Fruit fly (Drosophila melanogaster) whole organism, prepupa: ENCODE results near the gene CG5909.

ENCODE experiments used
- Blimp-1 ChIP-seq: fragments of 200-800 bp; sonication (Bioruptor generic); optimal IDR thresholded peaks from 3 replicates; lab custom pipeline; 2017; ENCODE audit warnings: missing biosample characterization, missing genetic modification characterization, mild to moderate bottlenecking, moderate library complexity, missing genetic modification reagents
- CG10631 ChIP-seq: fragments of 200-800 bp; sonication (Bioruptor generic); optimal IDR thresholded peaks from 2 replicates; lab custom pipeline; 2016; ENCODE audit warnings: missing biosample characterization, missing genetic modification characterization
- CG10669 ChIP-seq: fragments of 200-800 bp; sonication (Bioruptor generic); optimal IDR thresholded peaks from 3 replicates; lab custom pipeline; 2018; ENCODE audit warnings: missing biosample characterization, mild to moderate bottlenecking, missing genetic modification characterization, moderate library complexity
- CG11294 ChIP-seq: fragments of 200-800 bp; sonication (Bioruptor generic); IDR thresholded peaks from 2 replicates; pipeline ENCODE4 v1.3.6; 2022; ENCODE audit warnings: missing biosample characterization, missing genetic modification characterization
- CG11762 ChIP-seq: fragments of 200-800 bp; sonication (Bioruptor generic); optimal IDR thresholded peaks from 3 replicates; lab custom pipeline; 2016; ENCODE audit warnings: missing biosample characterization, missing genetic modification characterization; ENCODE audit not compliant: insufficient read depth
- CG11902 ChIP-seq: fragments of 200-800 bp; sonication (Bioruptor generic); optimal IDR thresholded peaks from 3 replicates; lab custom pipeline; 2016; ENCODE audit warnings: missing biosample characterization, missing genetic modification characterization
- CG1621 ChIP-seq: fragments of 200-800 bp; sonication (Bioruptor generic); optimal IDR thresholded peaks from 3 replicates; lab custom pipeline; 2018; ENCODE audit warnings: missing biosample characterization, mild to moderate bottlenecking, missing genetic modification characterization
- CG3032 ChIP-seq: fragments of 200-800 bp; optimal IDR thresholded peaks from 2 replicates; lab custom pipeline; 2019; ENCODE audit warnings: missing biosample characterization, mild to moderate bottlenecking, missing genetic modification characterization, moderate library complexity
- CG31627 ChIP-seq: fragments of 200-800 bp; sonication (Bioruptor generic); optimal IDR thresholded peaks from 3 replicates; lab custom pipeline; 2016; ENCODE audit warnings: missing biosample characterization, missing genetic modification characterization
- CG32006 ChIP-seq: fragments of 200-800 bp; sonication (Bioruptor generic); optimal IDR thresholded peaks from 3 replicates; lab custom pipeline; 2017; ENCODE audit warnings: missing biosample characterization, mild to moderate bottlenecking, missing genetic modification characterization
- CG3919 ChIP-seq: fragments of 200-800 bp; sonication (Bioruptor generic); optimal IDR thresholded peaks from 3 replicates; lab custom pipeline; 2016; ENCODE audit warnings: missing biosample characterization, missing genetic modification characterization
- CG6163 ChIP-seq: fragments of 200-800 bp; sonication (Bioruptor generic); IDR thresholded peaks from 3 replicates; pipeline ENCODE4 v1.3.6; 2022; ENCODE audit warnings: missing biosample characterization, missing genetic modification characterization
- CG6792 ChIP-seq: fragments of 200-800 bp; sonication (Bioruptor generic); optimal IDR thresholded peaks from 3 replicates; lab custom pipeline; 2016; ENCODE audit warnings: missing biosample characterization, missing genetic modification characterization
- CG6808 ChIP-seq: fragments of 200-800 bp; sonication (Bioruptor generic); optimal IDR thresholded peaks from 3 replicates; lab custom pipeline; 2017; ENCODE audit warnings: missing biosample characterization, missing genetic modification characterization, mild to moderate bottlenecking, moderate library complexity, missing genetic modification reagents
- CG6854 ChIP-seq: fragments of 200-800 bp; sonication (Bioruptor generic); optimal IDR thresholded peaks from 2 replicates; lab custom pipeline; 2017; ENCODE audit warnings: missing biosample characterization, mild to moderate bottlenecking, missing genetic modification characterization
- CG7368 ChIP-seq: fragments of 200-800 bp; sonication (Bioruptor generic); optimal IDR thresholded peaks from 3 replicates; lab custom pipeline; 2016; ENCODE audit warnings: missing biosample characterization, missing genetic modification characterization
- CG8119 ChIP-seq: fragments of 200-800 bp; sonication (Bioruptor generic); IDR thresholded peaks from 3 replicates; pipeline ENCODE4 v1.3.6; 2022; ENCODE audit warnings: missing biosample characterization, missing genetic modification characterization
- CG8319 ChIP-seq: fragments of 200-800 bp; sonication (Bioruptor generic); optimal IDR thresholded peaks from 3 replicates; lab custom pipeline; 2016; ENCODE audit warnings: missing biosample characterization, missing genetic modification characterization
- CG8632 ChIP-seq: fragments of 200-800 bp; sonication (Bioruptor generic); optimal IDR thresholded peaks from 3 replicates; lab custom pipeline; 2016; ENCODE audit warnings: missing biosample characterization, missing genetic modification characterization
- CG9139 ChIP-seq: fragments of 200-800 bp; sonication (Bioruptor generic); optimal IDR thresholded peaks from 3 replicates; lab custom pipeline; 2017; ENCODE audit warnings: missing biosample characterization, mild to moderate bottlenecking, missing genetic modification characterization
- Eip78C ChIP-seq: fragments of 200-800 bp; sonication (Bioruptor generic); peaks from one replicate; lab custom pipeline; 2016; ENCODE audit warnings: missing biosample characterization, missing genetic modification characterization
- Ets21C ChIP-seq: fragments of 200-800 bp; sonication (Bioruptor generic); optimal IDR thresholded peaks from 3 replicates; lab custom pipeline; 2016; ENCODE audit warnings: missing biosample characterization, missing genetic modification characterization
- Ets96B ChIP-seq: fragments of 200-800 bp; optimal IDR thresholded peaks from 2 replicates; lab custom pipeline; 2019; ENCODE audit warnings: missing biosample characterization, mild to moderate bottlenecking, missing genetic modification characterization, moderate library complexity
- Gug ChIP-seq: fragments of 200-800 bp; sonication (Bioruptor generic); IDR thresholded peaks from 2 replicates; pipeline ENCODE4 v1.3.6; 2022; ENCODE audit warnings: missing biosample characterization, missing genetic modification characterization
- Hr38 ChIP-seq: sonication (Bioruptor generic); optimal IDR thresholded peaks from 2 replicates; lab custom pipeline; 2016; ENCODE audit warnings: missing biosample characterization, missing genetic modification characterization
- Hr4 ChIP-seq: fragments of 200-800 bp; sonication (Bioruptor generic); optimal IDR thresholded peaks from 3 replicates; lab custom pipeline; 2016; ENCODE audit warnings: missing biosample characterization, missing genetic modification characterization
- Lpt ChIP-seq: fragments of 200-800 bp; sonication (Bioruptor generic); optimal IDR thresholded peaks from 3 replicates; lab custom pipeline; 2016; ENCODE audit warnings: missing biosample characterization, missing genetic modification characterization
- Smox ChIP-seq: fragments of 200-800 bp; sonication (Bioruptor generic); optimal IDR thresholded peaks from 3 replicates; lab custom pipeline; 2016; ENCODE audit warnings: missing biosample characterization, missing genetic modification characterization
- Sox14 ChIP-seq: fragments of 200-800 bp; sonication (Bioruptor generic); optimal IDR thresholded peaks from 3 replicates; lab custom pipeline; 2016; ENCODE audit warnings: missing biosample characterization, missing genetic modification characterization
- Sox15 ChIP-seq: fragments of 200-800 bp; sonication (Bioruptor generic); optimal IDR thresholded peaks from 3 replicates; lab custom pipeline; 2016; ENCODE audit warnings: missing biosample characterization, missing genetic modification characterization
- achi ChIP-seq: fragments of 200-800 bp; sonication (Bioruptor generic); optimal IDR thresholded peaks from 3 replicates; lab custom pipeline; 2016; ENCODE audit warnings: missing biosample characterization, missing genetic modification characterization
- acj6 ChIP-seq: fragments of 200-800 bp; sonication (Bioruptor generic); optimal IDR thresholded peaks from 3 replicates; lab custom pipeline; 2016; ENCODE audit warnings: missing biosample characterization, missing genetic modification characterization
- cyc ChIP-seq: fragments of 200-800 bp; sonication (Bioruptor generic); optimal IDR thresholded peaks from 3 replicates; lab custom pipeline; 2016; ENCODE audit warnings: missing biosample characterization, missing genetic modification characterization
- dac ChIP-seq: fragments of 200-800 bp; sonication (Bioruptor generic); optimal IDR thresholded peaks from 2 replicates; lab custom pipeline; 2017; ENCODE audit warnings: missing biosample characterization, mild to moderate bottlenecking, missing genetic modification characterization
- dsx ChIP-seq: fragments of 200-800 bp; optimal IDR thresholded peaks from 3 replicates; lab custom pipeline; 2019; ENCODE audit warnings: missing biosample characterization, mild to moderate bottlenecking, missing genetic modification characterization, moderate library complexity; ENCODE audit not compliant: poor library complexity, severe bottlenecking
- eg ChIP-seq: fragments of 200-800 bp; sonication (Bioruptor generic); IDR thresholded peaks from 3 replicates; pipeline ENCODE4 v1.3.6; 2022; ENCODE audit warnings: missing biosample characterization, missing genetic modification characterization
- fd59A ChIP-seq: fragments of 200-800 bp; sonication (Bioruptor generic); optimal IDR thresholded peaks from 2 replicates; lab custom pipeline; 2017; ENCODE audit warnings: missing biosample characterization, mild to moderate bottlenecking, missing genetic modification characterization, missing genetic modification reagents
- fd85E ChIP-seq: fragments of 200-800 bp; sonication (Bioruptor generic); optimal IDR thresholded peaks from 3 replicates; lab custom pipeline; 2016; ENCODE audit warnings: missing biosample characterization, missing genetic modification characterization
- fkh ChIP-seq: fragments of 200-800 bp; sonication (Bioruptor generic); optimal IDR thresholded peaks from 3 replicates; lab custom pipeline; 2017; ENCODE audit warnings: missing biosample characterization, mild to moderate bottlenecking, missing genetic modification characterization, moderate library complexity
- lz ChIP-seq: fragments of 200-800 bp; sonication (Bioruptor generic); optimal IDR thresholded peaks from 3 replicates; lab custom pipeline; 2016; ENCODE audit warnings: missing biosample characterization, missing genetic modification characterization
- net ChIP-seq: fragments of 200-800 bp; sonication (Bioruptor generic); optimal IDR thresholded peaks from 3 replicates; lab custom pipeline; 2016; ENCODE audit warnings: missing biosample characterization, missing genetic modification characterization
- salr ChIP-seq, 2 experiments: fragments of 200-800 bp; sonication (Bioruptor generic); optimal IDR thresholded peaks; 3 replicates each; lab custom pipeline; 2016 to 2018; ENCODE audit warnings: missing biosample characterization in 2 of 2, missing genetic modification characterization in 2 of 2, mild to moderate bottlenecking in 1 of 2
- spab ChIP-seq: fragments of 200-800 bp; sonication (Bioruptor generic); optimal IDR thresholded peaks from 2 replicates; lab custom pipeline; 2017; ENCODE audit warnings: missing biosample characterization, mild to moderate bottlenecking, missing genetic modification characterization, missing genetic modification reagents
- ss ChIP-seq, 2 experiments: fragments of 200-800 bp; sonication (Bioruptor generic); optimal IDR thresholded peaks; 2 replicates in 1 of 2; 3 replicates in 1 of 2; lab custom pipeline; 2017 to 2018; ENCODE audit warnings: mild to moderate bottlenecking in 2 of 2, missing biosample characterization in 2 of 2, missing genetic modification characterization in 2 of 2, moderate library complexity in 1 of 2
- topi ChIP-seq: fragments of 200-800 bp; sonication (Bioruptor generic); optimal IDR thresholded peaks from 3 replicates; lab custom pipeline; 2016; ENCODE audit warnings: missing biosample characterization, missing genetic modification characterization
- vri ChIP-seq: fragments of 200-800 bp; sonication (Bioruptor generic); optimal IDR thresholded peaks from 3 replicates; lab custom pipeline; 2016; ENCODE audit warnings: missing biosample characterization, mild to moderate bottlenecking, missing genetic modification characterization

Gene CG5909

dm6 chr3R:27197581-27197980 lies 36.6 kb downstream of the CG5909 start (continued):
- TF ChIP-seq Ets96B (tag; lab: Kevin White, UChicago) (peak; percentile 49), CG3919 (GFP tag; lab: Kevin White, UChicago) (peak; percentile 63), salr (GFP tag; optimal IDR thresholded peaks at IDR 0.05; lab: Kevin White, UChicago) (peak in 1 of 2 experiments; percentile 14), CG32006 (peak; percentile 4), CG6854 (GFP tag; lab: Kevin White, UChicago) (no peak), Sox14 (GFP tag; lab: Kevin White, UChicago) (peak; percentile 4), CG6808 (GFP tag; lab: Kevin White, UChicago) (peak; percentile 52), Hr4 (GFP tag; lab: Kevin White, UChicago) (peak; percentile 27), CG9139 (GFP tag; lab: Kevin White, UChicago) (peak; percentile 6)

- TF ChIP-seq Sox15 (GFP tag; lab: Kevin White, UChicago) = peak; percentile 47
- no peak for TF ChIP-seq net (GFP tag; lab: Kevin White, UChicago)
- peak; percentile 53 for TF ChIP-seq acj6
- TF ChIP-seq CG6792 (GFP tag; lab: Kevin White, UChicago) = peak; percentile 27
- no peak for TF ChIP-seq eg (GFP tag; lab: Robert Waterston, UW)
- peak; percentile 67 for TF ChIP-seq CG10669 (GFP tag; lab: Kevin White, UChicago)
- no peak for TF ChIP-seq dac (GFP tag; lab: Kevin White, UChicago)
- TF ChIP-seq CG3919 (GFP tag; lab: Kevin White, UChicago) = peak; percentile 52
- peak; percentile 47 for TF ChIP-seq fd59A
- TF ChIP-seq CG3032 (tag; lab: Kevin White, UChicago) = peak; percentile 76
- no peak for TF ChIP-seq fkh
- no peak for TF ChIP-seq Blimp-1 (GFP tag; lab: Kevin White, UChicago)
- TF ChIP-seq Hr38 (GFP tag; lab: Kevin White, UChicago) = no peak
- TF ChIP-seq salr (GFP tag; optimal IDR thresholded peaks at IDR 0.05; lab: Kevin White, UChicago) = peak in 1 of 2 experiments; percentile 12
- TF ChIP-seq CG10631 (GFP tag; lab: Kevin White, UChicago) = peak; percentile 28
- peak; percentile 33 for TF ChIP-seq CG31627 (GFP tag; lab: Kevin White, UChicago)
- no peak for TF ChIP-seq CG1621
- TF ChIP-seq CG32006 = no peak
- peak; percentile 25 for TF ChIP-seq achi (GFP tag; lab: Kevin White, UChicago)
- TF ChIP-seq CG8632 = peak; percentile 39
- peak; percentile 9 for TF ChIP-seq topi (GFP tag; lab: Kevin White, UChicago)
- no peak for TF ChIP-seq Ets21C (GFP tag; lab: Kevin White, UChicago)
- peak; percentile 40 for TF ChIP-seq CG8319 (GFP tag; lab: Kevin White, UChicago)
- no peak for TF ChIP-seq fd85E
- no peak for TF ChIP-seq Gug (GFP tag; lab: Robert Waterston, UW)
- TF ChIP-seq Ets96B (tag; lab: Kevin White, UChicago) = peak; percentile 57
- TF ChIP-seq CG7368 (GFP tag; lab: Kevin White, UChicago) = peak; percentile 24
- no peak for TF ChIP-seq CG8119 (GFP tag; lab: Robert Waterston, UW)
- TF ChIP-seq CG9139 (GFP tag; lab: Kevin White, UChicago) = no peak
- peak; percentile 20 for TF ChIP-seq cyc (GFP tag; lab: Kevin White, UChicago)
- no peak for TF ChIP-seq CG11294
- peak; percentile 25 for TF ChIP-seq lz (GFP tag; lab: Kevin White, UChicago)
- TF ChIP-seq CG6808 (GFP tag; lab: Kevin White, UChicago) = peak; percentile 49
- TF ChIP-seq spab (GFP tag; lab: Kevin White, UChicago) = peak; percentile 39
- TF ChIP-seq vri = no peak
- 0 out of 3 replicates have a peak, but pooled peaks have one; percentile 24 for TF ChIP-seq CG6163 (GFP tag; lab: Robert Waterston, UW)
- TF ChIP-seq Smox (GFP tag; lab: Kevin White, UChicago) = peak; percentile 29
- TF ChIP-seq dsx (GFP tag; lab: Kevin White, UChicago) = peak; percentile 0
- TF ChIP-seq Eip78C (GFP tag; lab: Kevin White, UChicago) = peak; percentile 89
- peak; percentile 58 to 59 for TF ChIP-seq ss (GFP tag; optimal IDR thresholded peaks at IDR 0.05; lab: Kevin White, UChicago)
- TF ChIP-seq CG11902 (GFP tag; lab: Kevin White, UChicago) = peak; percentile 53
- TF ChIP-seq CG11762 (GFP tag; lab: Kevin White, UChicago) = peak; percentile 48
- TF ChIP-seq Lpt = no peak
Measured at dm6 chr3R:27198883-27199780, 38.2 kb downstream of the CG5909 start.
